Fruit fly (Drosophila melanogaster) whole organism, adult: Measurements from ENCODE around the gene CG33253.

ENCODE experiments used
- cic ChIP-seq: fragments of 200-800 bp; sonication (Bioruptor generic); optimal IDR thresholded peaks from 2 replicates; lab custom pipeline; 2017; ENCODE audit warnings: missing biosample characterization, mild to moderate bottlenecking, missing genetic modification characterization, moderate library complexity
- kay ChIP-seq: fragments of 200-800 bp; sonication (Bioruptor generic); peaks from one replicate; lab custom pipeline; 2016; ENCODE audit warnings: missing biosample characterization, missing genetic modification characterization, borderline replicate concordance
- tj ChIP-seq: fragments of 200-800 bp; sonication (Bioruptor generic); optimal IDR thresholded peaks from 3 replicates; lab custom pipeline; 2017; ENCODE audit warnings: missing biosample characterization, mild to moderate bottlenecking, missing genetic modification characterization, moderate library complexity

dm6 chrX:19191597-19191996 lies 8.4 kb downstream of the CG33253 start:
- TF ChIP-seq kay (GFP tag; lab: Kevin White, UChicago) (no peak), tj (no peak), cic (GFP tag; lab: Kevin White, UChicago) (no peak)
